Worm (Caenorhabditis elegans): ENCODE data around the gene bkip-1.

bkip-1 gene

DNA sequence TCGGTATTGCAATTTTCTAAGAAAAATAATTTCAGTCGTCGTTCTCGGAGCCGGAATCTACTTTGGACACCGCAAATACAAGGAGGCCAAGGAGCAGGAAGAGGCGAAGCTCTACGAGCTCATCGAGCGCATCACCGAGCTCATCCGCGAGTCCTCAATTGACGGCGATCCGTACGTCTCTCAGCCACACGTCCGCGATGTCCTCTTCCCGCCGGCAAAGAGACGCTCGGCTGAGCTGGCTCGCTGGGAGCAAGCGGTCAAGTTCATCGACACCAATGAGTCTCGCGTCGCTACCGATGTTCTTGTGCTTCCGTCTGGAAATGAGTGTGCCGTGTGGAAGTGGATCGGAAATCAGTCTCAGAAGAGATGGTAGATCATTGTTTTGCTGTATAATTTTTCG is 35.6 kb upstream of the bkip-1 start:
- no peak for TF ChIP-seq med-1 (GFP tag; optimal IDR thresholded peaks at IDR 0.05; ENCODE audit: insufficient read depth)
- TF ChIP-seq ref-1 (GFP tag; conservative IDR thresholded peaks at IDR 0.05) = no peak
- TF ChIP-seq klf-2 (GFP tag; conservative IDR thresholded peaks at IDR 0.05) = no peak
- TF ChIP-seq tab-1 (GFP tag; IDR thresholded peaks at IDR 0.05) = no peak
- TF ChIP-seq flt-1 (GFP tag; IDR thresholded peaks at IDR 0.05) = no peak
- TF ChIP-seq T22C8.4 (GFP tag; IDR thresholded peaks at IDR 0.05) = no peak
- TF ChIP-seq cog-1 (tag; optimal IDR thresholded peaks at IDR 0.05) = no peak
- no peak for TF ChIP-seq ztf-29 (GFP tag; IDR thresholded peaks at IDR 0.05)
- TF ChIP-seq ztf-23 (GFP tag; IDR thresholded peaks at IDR 0.05) = no peak

DNA sequence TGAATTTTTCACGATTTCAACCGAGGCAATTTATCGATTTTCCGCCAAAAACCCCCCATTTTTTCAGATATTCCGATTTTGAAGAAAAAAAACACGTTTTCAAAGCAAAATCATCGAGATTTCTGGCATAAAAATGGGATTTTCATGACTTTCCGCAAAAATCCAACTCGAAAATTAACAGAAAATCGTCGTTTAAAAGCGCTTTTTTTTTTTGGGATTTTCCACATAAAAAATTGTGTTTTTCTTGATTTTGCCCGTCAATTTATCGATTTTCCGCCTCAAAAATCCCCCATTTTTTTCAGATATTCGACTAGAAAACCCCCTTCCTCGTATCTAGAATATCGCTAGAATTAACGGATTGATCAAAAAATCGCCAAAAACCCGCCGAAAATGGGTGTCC is 32.5 kb upstream of the bkip-1 start, which contains the start of gene xrn-1:
xrn-1 (plus strand) TSS at position 301 of the 400 bp plus-strand sequence.
- TF ChIP-seq cog-1 (tag; optimal IDR thresholded peaks at IDR 0.05) = no peak
- no peak for TF ChIP-seq flt-1 (GFP tag; IDR thresholded peaks at IDR 0.05)
- TF ChIP-seq ref-1 (GFP tag; conservative IDR thresholded peaks at IDR 0.05) = no peak
- TF ChIP-seq klf-2 (GFP tag; conservative IDR thresholded peaks at IDR 0.05) = no peak
- no peak for TF ChIP-seq tab-1 (GFP tag; IDR thresholded peaks at IDR 0.05)
- TF ChIP-seq med-1 (GFP tag; optimal IDR thresholded peaks at IDR 0.05; ENCODE audit: insufficient read depth) = no peak
- TF ChIP-seq ztf-23 (GFP tag; IDR thresholded peaks at IDR 0.05) = no peak
- no peak for TF ChIP-seq T22C8.4 (GFP tag; IDR thresholded peaks at IDR 0.05)

DNA sequence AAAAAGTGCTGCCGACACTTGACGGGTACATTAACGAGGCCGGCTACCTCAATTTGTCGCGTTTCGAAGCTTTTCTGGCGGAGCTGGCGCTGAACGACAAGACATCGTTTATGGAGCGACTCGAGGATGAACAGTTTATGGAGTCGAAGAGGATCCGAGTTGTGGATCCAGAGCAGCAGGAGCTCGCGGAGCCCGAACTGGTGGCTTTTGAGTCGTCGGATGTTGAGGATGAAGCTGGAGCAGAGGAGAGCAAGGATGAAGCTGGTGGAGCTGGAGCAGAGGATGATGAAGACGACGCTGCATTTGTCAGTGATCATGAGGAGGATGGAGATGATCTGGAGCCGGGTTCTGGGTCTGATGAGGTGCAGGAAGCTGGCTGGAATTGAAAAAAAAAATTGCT is 26.2 kb upstream of the bkip-1 start:
- TF ChIP-seq flt-1 (GFP tag; IDR thresholded peaks at IDR 0.05) = no peak
- TF ChIP-seq med-1 (GFP tag; optimal IDR thresholded peaks at IDR 0.05; ENCODE audit: insufficient read depth) = no peak
- no peak for TF ChIP-seq T22C8.4 (GFP tag; IDR thresholded peaks at IDR 0.05)

DNA sequence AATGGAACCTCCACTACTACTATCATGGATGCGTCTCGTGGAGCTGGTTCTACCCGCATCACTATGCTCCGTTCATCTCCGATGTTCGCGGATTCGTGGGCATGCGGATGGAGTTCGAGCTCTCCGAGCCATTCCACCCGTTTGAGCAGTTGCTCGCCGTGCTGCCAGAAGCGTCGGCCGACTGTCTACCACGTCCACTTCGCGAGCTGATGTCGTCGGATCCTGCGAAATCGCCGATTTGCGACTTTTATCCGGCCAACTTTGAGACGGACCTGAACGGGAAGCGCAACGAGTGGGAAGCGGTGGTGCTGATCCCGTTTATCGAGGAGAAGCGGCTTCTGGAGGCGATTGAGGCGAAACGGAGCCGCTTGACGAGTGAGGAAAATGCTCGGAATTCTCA is 23.2 kb upstream of the bkip-1 start:
- TF ChIP-seq tab-1 (GFP tag; IDR thresholded peaks at IDR 0.05) (no peak), T22C8.4 (GFP tag; IDR thresholded peaks at IDR 0.05) (no peak), flt-1 (GFP tag; IDR thresholded peaks at IDR 0.05) (no peak), ref-1 (GFP tag; conservative IDR thresholded peaks at IDR 0.05) (no peak), cog-1 (tag; optimal IDR thresholded peaks at IDR 0.05) (no peak), ztf-29 (GFP tag; IDR thresholded peaks at IDR 0.05) (no peak), ztf-23 (GFP tag; IDR thresholded peaks at IDR 0.05) (no peak), med-1 (GFP tag; optimal IDR thresholded peaks at IDR 0.05; ENCODE audit: insufficient read depth) (no peak)

DNA sequence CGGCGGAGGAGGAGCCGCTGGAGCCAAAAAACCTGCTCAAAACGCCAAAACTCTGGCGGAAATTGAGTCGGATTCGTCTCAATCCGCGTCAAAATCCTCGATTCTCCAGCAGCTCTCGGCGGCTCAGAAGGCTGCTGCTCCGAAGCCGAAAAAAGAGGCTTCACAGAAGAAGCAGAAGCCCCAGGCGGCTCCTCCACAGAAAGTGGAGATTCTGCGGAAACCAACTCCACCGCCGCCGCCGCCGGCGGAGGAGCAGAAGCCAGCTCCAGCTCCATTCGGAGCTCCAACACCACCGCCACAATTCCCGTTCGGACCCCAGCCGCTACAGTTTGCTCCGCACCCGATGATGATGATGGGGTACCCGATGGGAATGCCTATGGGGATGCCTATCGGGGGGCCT is 14.1 kb upstream of the bkip-1 start:
- TF ChIP-seq T22C8.4 (GFP tag; IDR thresholded peaks at IDR 0.05) = no peak
- no peak for TF ChIP-seq cog-1 (tag; optimal IDR thresholded peaks at IDR 0.05)
- TF ChIP-seq tab-1 (GFP tag; IDR thresholded peaks at IDR 0.05) = no peak
- TF ChIP-seq flt-1 (GFP tag; IDR thresholded peaks at IDR 0.05) = no peak
- no peak for TF ChIP-seq med-1 (GFP tag; optimal IDR thresholded peaks at IDR 0.05; ENCODE audit: insufficient read depth)
- no peak for TF ChIP-seq ztf-23 (GFP tag; IDR thresholded peaks at IDR 0.05)
- TF ChIP-seq klf-2 (GFP tag; conservative IDR thresholded peaks at IDR 0.05) = no peak
- no peak for TF ChIP-seq ref-1 (GFP tag; conservative IDR thresholded peaks at IDR 0.05)

DNA sequence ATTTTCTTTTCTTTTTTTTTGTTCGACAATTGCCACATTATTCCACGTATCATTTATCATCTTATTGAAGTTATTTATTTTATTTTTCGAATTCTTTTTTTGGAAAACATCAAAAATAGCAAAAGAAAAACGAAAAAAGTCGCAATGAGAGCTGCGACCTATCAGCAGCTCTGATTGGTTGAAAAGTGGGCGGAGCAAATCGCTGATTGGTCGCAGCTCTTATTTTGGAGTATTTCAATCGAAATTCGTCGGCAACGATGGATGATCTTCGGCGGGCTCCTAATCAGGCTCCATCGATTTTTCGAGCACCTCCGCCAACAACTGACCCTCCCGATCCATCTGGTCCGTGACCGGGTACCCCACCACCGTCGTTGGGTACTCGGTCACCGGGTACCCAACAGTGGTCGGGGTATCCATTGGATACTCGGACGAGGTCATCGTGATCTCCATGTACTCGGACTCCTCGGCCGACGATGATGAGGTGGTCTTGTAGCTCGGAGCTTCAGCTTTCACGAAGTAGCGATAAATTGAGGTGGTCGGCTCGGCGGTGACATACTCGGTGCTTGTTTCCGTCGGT is 11.2 kb upstream of the bkip-1 start:
- no peak for TF ChIP-seq ztf-29 (GFP tag; IDR thresholded peaks at IDR 0.05)
- no peak for TF ChIP-seq flt-1 (GFP tag; IDR thresholded peaks at IDR 0.05)
- TF ChIP-seq ref-1 (GFP tag; conservative IDR thresholded peaks at IDR 0.05) = no peak
- no peak for TF ChIP-seq tab-1 (GFP tag; IDR thresholded peaks at IDR 0.05)
- no peak for TF ChIP-seq med-1 (GFP tag; optimal IDR thresholded peaks at IDR 0.05; ENCODE audit: insufficient read depth)
- no peak for TF ChIP-seq ztf-23 (GFP tag; IDR thresholded peaks at IDR 0.05)
- no peak for TF ChIP-seq T22C8.4 (GFP tag; IDR thresholded peaks at IDR 0.05)
- TF ChIP-seq cog-1 (tag; optimal IDR thresholded peaks at IDR 0.05) = no peak
- no peak for TF ChIP-seq klf-2 (GFP tag; conservative IDR thresholded peaks at IDR 0.05)

DNA sequence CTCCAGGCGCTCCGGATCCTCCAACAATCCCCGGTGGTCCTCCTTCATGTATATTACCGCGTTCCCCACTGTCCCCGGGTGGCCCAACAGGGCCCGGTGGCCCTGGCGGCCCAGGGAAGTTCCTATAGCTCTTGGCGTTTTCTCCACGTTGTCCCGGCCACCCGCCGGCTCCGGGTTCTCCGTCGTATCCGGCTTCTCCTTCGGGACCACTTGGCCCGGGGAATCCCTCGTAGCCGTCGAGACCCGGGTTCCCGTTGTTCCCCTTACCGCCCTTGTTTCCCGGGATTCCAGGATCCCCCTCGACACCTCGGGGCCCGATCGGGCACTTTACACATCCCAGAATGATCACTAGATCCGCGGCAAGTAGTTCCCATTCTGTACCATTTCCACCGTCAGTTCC is 9.9 kb upstream of the bkip-1 start:
- TF ChIP-seq tab-1 (GFP tag; IDR thresholded peaks at IDR 0.05) (no peak), cog-1 (tag; optimal IDR thresholded peaks at IDR 0.05) (no peak), T22C8.4 (GFP tag; IDR thresholded peaks at IDR 0.05) (no peak), ztf-23 (GFP tag; IDR thresholded peaks at IDR 0.05) (no peak)

DNA sequence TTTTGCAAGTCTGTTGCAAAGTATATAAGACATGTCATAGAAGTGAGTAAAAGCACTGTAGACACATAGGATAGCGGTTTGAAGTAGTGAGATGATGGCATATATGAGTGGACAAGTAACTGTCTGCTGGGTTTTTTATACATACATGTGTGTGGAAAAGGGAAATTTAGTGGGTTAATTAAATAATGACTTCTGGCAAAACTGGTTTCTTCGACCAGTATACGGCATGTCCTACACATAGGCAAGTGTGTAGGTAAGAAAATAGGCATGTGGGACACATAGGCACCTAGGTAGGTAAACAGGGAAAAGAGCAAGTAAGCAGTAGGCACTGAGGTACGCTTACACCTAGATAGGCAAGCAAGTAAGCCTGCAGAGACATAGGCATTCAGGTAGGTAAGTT is 6.5 kb upstream of the bkip-1 start, which contains the start of gene col-87:
col-87 (minus strand) TSS at position 101 of the 400 bp plus-strand sequence.
- TF ChIP-seq flt-1 (GFP tag; IDR thresholded peaks at IDR 0.05) (no peak), ztf-29 (GFP tag; IDR thresholded peaks at IDR 0.05) (no peak), med-1 (GFP tag; optimal IDR thresholded peaks at IDR 0.05; ENCODE audit: insufficient read depth) (no peak), cog-1 (tag; optimal IDR thresholded peaks at IDR 0.05) (no peak), T22C8.4 (GFP tag; IDR thresholded peaks at IDR 0.05) (no peak), ref-1 (GFP tag; conservative IDR thresholded peaks at IDR 0.05) (no peak), tab-1 (GFP tag; IDR thresholded peaks at IDR 0.05) (no peak)

DNA sequence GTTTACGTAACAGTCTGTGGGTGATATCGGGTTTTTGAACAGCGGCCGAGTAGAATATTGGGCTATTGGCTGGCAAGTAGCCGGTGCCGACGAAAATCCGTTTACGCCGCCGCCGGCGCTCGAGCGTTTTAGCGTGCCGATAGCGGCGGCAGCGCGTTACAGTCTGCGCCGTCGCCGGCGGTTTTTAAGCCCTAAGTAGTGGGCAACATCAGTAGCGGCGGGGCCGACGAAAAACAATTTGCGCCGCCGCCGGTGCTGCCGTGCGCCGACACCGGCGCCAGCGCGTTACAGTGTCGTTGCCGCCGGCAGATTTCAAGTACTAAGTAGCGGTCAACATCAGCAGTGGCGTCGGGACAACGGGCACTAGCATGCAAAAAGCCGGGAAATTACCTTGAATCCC is 5.2 kb upstream of the bkip-1 start:
- no peak for TF ChIP-seq cog-1 (tag; optimal IDR thresholded peaks at IDR 0.05)
- no peak for TF ChIP-seq tab-1 (GFP tag; IDR thresholded peaks at IDR 0.05)
- TF ChIP-seq med-1 (GFP tag; optimal IDR thresholded peaks at IDR 0.05; ENCODE audit: insufficient read depth) = no peak
- no peak for TF ChIP-seq ztf-23 (GFP tag; IDR thresholded peaks at IDR 0.05)
- TF ChIP-seq klf-2 (GFP tag; conservative IDR thresholded peaks at IDR 0.05) = no peak
- no peak for TF ChIP-seq ztf-29 (GFP tag; IDR thresholded peaks at IDR 0.05)
- TF ChIP-seq ref-1 (GFP tag; conservative IDR thresholded peaks at IDR 0.05) = no peak
- no peak for TF ChIP-seq T22C8.4 (GFP tag; IDR thresholded peaks at IDR 0.05)
- no peak for TF ChIP-seq flt-1 (GFP tag; IDR thresholded peaks at IDR 0.05)

DNA sequence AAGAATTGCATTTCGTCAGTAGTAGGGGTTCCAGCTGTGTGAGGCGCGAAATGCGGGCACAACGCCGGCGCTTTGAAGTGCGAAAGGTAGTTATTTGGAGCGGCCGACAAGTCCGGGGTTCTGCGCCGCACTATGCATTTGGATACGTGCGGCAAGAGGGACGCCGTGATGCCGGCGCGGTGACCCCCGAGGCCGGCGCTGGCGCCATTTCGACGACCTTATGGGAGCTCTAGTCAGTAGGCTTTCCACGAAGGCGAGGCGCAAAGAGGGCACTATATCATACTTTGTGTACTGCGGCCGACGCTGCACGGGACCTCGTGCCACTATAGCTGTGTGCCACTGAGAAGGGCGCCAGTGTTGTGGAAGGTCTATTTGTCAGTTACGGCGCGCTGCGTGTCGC is 4.2 kb upstream of the bkip-1 start:
- no peak for TF ChIP-seq ref-1 (GFP tag; conservative IDR thresholded peaks at IDR 0.05)
- no peak for TF ChIP-seq ztf-29 (GFP tag; IDR thresholded peaks at IDR 0.05)
- TF ChIP-seq flt-1 (GFP tag; IDR thresholded peaks at IDR 0.05) = 0 out of 2 replicates have a peak, but pooled peaks have one; percentile 7
- no peak for TF ChIP-seq T22C8.4 (GFP tag; IDR thresholded peaks at IDR 0.05)
- no peak for TF ChIP-seq med-1 (GFP tag; optimal IDR thresholded peaks at IDR 0.05; ENCODE audit: insufficient read depth)
- no peak for TF ChIP-seq cog-1 (tag; optimal IDR thresholded peaks at IDR 0.05)
- TF ChIP-seq ztf-23 (GFP tag; IDR thresholded peaks at IDR 0.05) = peak; percentile 3; the same call in 1 of the 2 replicates
- TF ChIP-seq klf-2 (GFP tag; conservative IDR thresholded peaks at IDR 0.05) = no peak
